Worm (Caenorhabditis elegans) whole organism, L2 larva: ENCODE measurements around the gene pph-4.1.

Experiments used
- ama-1 ChIP-seq: fragments of 150-350 bp; optimal IDR thresholded peaks from 2 replicates; lab custom pipeline; 2018; ENCODE audit warnings: inconsistent platforms
- ceh-82 ChIP-seq: fragments of 150-350 bp; optimal IDR thresholded peaks from 2 replicates; lab custom pipeline; 2014; ENCODE audit warnings: missing biosample characterization, missing genetic modification characterization
- lin-13 ChIP-seq: fragments of 150-350 bp; optimal IDR thresholded peaks from 2 replicates; lab custom pipeline; 2014; ENCODE audit warnings: missing biosample characterization, missing genetic modification reagents, missing genetic modification characterization
- lsy-2 ChIP-seq, 2 experiments: fragments of 150-350 bp in 1 of 2; sonication (generic microtip) in 1 of 2; optimal IDR thresholded peaks; 2 replicates each; lab custom pipeline; 2014 to 2017; ENCODE audit warnings: missing biosample characterization in 2 of 2, missing genetic modification characterization in 2 of 2
- nhr-10 ChIP-seq: sonication (generic microtip); optimal IDR thresholded peaks from 2 replicates; lab custom pipeline; 2017; ENCODE audit warnings: missing biosample characterization, missing genetic modification characterization
- nhr-12 ChIP-seq: fragments of 150-350 bp; optimal IDR thresholded peaks from 2 replicates; lab custom pipeline; 2014; ENCODE audit warnings: missing biosample characterization, missing genetic modification characterization
- nhr-25 ChIP-seq: fragments of 150-350 bp; sonication (generic microtip); optimal IDR thresholded peaks from 3 replicates; lab custom pipeline; 2014; ENCODE audit warnings: missing biosample characterization, missing genetic modification characterization
- nhr-77 ChIP-seq: fragments of 150-350 bp; optimal IDR thresholded peaks from 2 replicates; lab custom pipeline; 2014; ENCODE audit warnings: missing biosample characterization, missing genetic modification characterization
- skn-1 ChIP-seq: sonication (generic microtip); optimal IDR thresholded peaks from 2 replicates; lab custom pipeline; 2017; ENCODE audit warnings: missing biosample characterization, missing genetic modification characterization
- unc-62 ChIP-seq: fragments of 150-350 bp; optimal IDR thresholded peaks from 2 replicates; lab custom pipeline; 2014; ENCODE audit warnings: missing biosample characterization, missing genetic modification reagents, missing genetic modification characterization

DNA sequence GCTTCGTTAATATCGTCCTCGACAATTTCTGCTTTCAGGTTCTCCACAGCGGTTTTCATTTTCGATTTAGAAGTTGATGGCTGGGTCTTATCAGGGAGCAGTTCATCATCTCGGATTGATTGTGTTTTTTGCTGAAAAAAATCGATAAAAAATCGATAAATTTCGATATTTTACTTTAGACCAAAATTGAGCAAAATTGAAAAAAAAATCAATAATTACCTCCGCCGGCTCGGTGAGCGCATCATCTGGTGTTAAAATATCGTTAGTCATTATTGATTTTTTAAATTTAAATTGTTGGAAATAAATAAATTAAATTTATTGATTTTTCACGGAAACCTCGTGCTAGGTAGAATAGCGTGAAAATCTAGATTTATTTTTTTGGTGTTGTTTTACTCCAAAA, 43.9 kb upstream of the pph-4.1 start, which contains the start of gene Y49E10.10:
- no peak for TF ChIP-seq nhr-10
- TF ChIP-seq nhr-77 (tag; lab: Kevin White, UChicago) = no peak
- TF ChIP-seq skn-1 = no peak
- no peak for TF ChIP-seq unc-62 (GFP tag; lab: Kevin White, UChicago)
- no peak for TF ChIP-seq lsy-2 (tag; optimal IDR thresholded peaks at IDR 0.05; lab: Kevin White, UChicago)
- TF ChIP-seq nhr-25 (tag; lab: Kevin White, UChicago) = no peak
- no peak for TF ChIP-seq nhr-12 (tag; lab: Kevin White, UChicago)
- no peak for TF ChIP-seq lin-13 (GFP tag; lab: Kevin White, UChicago)
- TF ChIP-seq ceh-82 (tag; lab: Kevin White, UChicago) = no peak
- no peak for TF ChIP-seq ama-1 (lab: Kevin White, UChicago)
